Worm (Caenorhabditis elegans): ENCODE results near the gene ZK1058.9.

The ZK1058.9 gene

ce11 chrIII:3931423-3931822 lies 5.4 kb upstream of the ZK1058.9 start, which contains the start of gene F37A8.2:
Gene F37A8.2 (minus strand): TSS chrIII:3931523.
- TF ChIP-seq tbx-9 (tag; optimal IDR thresholded peaks at IDR 0.05; ENCODE audit: borderline replicate concordance), result no peak
- TF ChIP-seq F22D6.2 (tag; optimal IDR thresholded peaks at IDR 0.05), result no peak
- TF ChIP-seq C06A6.2 (GFP tag; conservative IDR thresholded peaks at IDR 0.05), result no peak
- no peak for TF ChIP-seq Y53G8AR.9 (GFP tag; conservative IDR thresholded peaks at IDR 0.05)
- TF ChIP-seq ZK185.1 (tag; optimal IDR thresholded peaks at IDR 0.05; ENCODE audit: poor library complexity, severe bottlenecking), result no peak
- TF ChIP-seq Y53F4B.3 (GFP tag; IDR thresholded peaks at IDR 0.05), result no peak
- TF ChIP-seq lin-35 (GFP tag; optimal IDR thresholded peaks at IDR 0.05), result no peak
- no peak for TF ChIP-seq attf-6 (GFP tag; IDR thresholded peaks at IDR 0.05)
- no peak for TF ChIP-seq egl-18 (GFP tag; IDR thresholded peaks at IDR 0.05)
- no peak for TF ChIP-seq hlh-12 (tag; optimal IDR thresholded peaks at IDR 0.05)

ce11 chrIII:3928136-3928535 lies 2.1 kb upstream of the ZK1058.9 start, which contains the start of gene F37A8.1:
Gene F37A8.1 (plus strand): TSS chrIII:3928436.
- no peak for TF ChIP-seq pbrm-1 (GFP tag; IDR thresholded peaks at IDR 0.05)
- no peak for TF ChIP-seq nhr-27 (tag; optimal IDR thresholded peaks at IDR 0.05)
- no peak for TF ChIP-seq tbp1 (GFP tag; optimal IDR thresholded peaks at IDR 0.05)
- TF ChIP-seq F55B11.4 (tag; optimal IDR thresholded peaks at IDR 0.05; ENCODE audit: borderline replicate concordance, insufficient read depth), result no peak
- no peak for TF ChIP-seq egrh-3 (GFP tag; IDR thresholded peaks at IDR 0.05)
- TF ChIP-seq F57A8.1 (GFP tag; optimal IDR thresholded peaks at IDR 0.05), result no peak
- TF ChIP-seq lin-54 (GFP tag; optimal IDR thresholded peaks at IDR 0.05), result no peak

ce11 chrIII:3927450-3927849 lies 1.4 kb upstream of the ZK1058.9 start:
- TF ChIP-seq nhr-179 (tag; optimal IDR thresholded peaks at IDR 0.05) (no peak), die-1 (tag; optimal IDR thresholded peaks at IDR 0.05) (no peak), C06A6.2 (GFP tag; conservative IDR thresholded peaks at IDR 0.05) (no peak)

ce11 chrIII:3926801-3927200 lies 785 bp upstream of the ZK1058.9 start:
- no peak for TF ChIP-seq ekl-4 (GFP tag; IDR thresholded peaks at IDR 0.05)
- TF ChIP-seq Y56A3A.18 (GFP tag; IDR thresholded peaks at IDR 0.05), result no peak
- no peak for TF ChIP-seq attf-6 (GFP tag; IDR thresholded peaks at IDR 0.05)
- no peak for TF ChIP-seq ztf-18 (tag; optimal IDR thresholded peaks at IDR 0.05)
- no peak for TF ChIP-seq dox-1 (GFP tag; IDR thresholded peaks at IDR 0.05)
- no peak for TF ChIP-seq rpc-1 (optimal IDR thresholded peaks at IDR 0.05)
- no peak for TF ChIP-seq rpc-1 (tag; optimal IDR thresholded peaks at IDR 0.05)
- TF ChIP-seq F52B5.7 (tag; optimal IDR thresholded peaks at IDR 0.05), result no peak
- TF ChIP-seq nhr-179 (tag; optimal IDR thresholded peaks at IDR 0.05), result no peak
- no peak for TF ChIP-seq let-526 (GFP tag; IDR thresholded peaks at IDR 0.05)
- TF ChIP-seq mes-4 (tag; optimal IDR thresholded peaks at IDR 0.05), result no peak
- no peak for TF ChIP-seq lsy-27 (tag; optimal IDR thresholded peaks at IDR 0.05; ENCODE audit: borderline replicate concordance, insufficient read depth)
- no peak for TF ChIP-seq lin-54 (GFP tag; optimal IDR thresholded peaks at IDR 0.05)
- TF ChIP-seq ztf-25 (GFP tag; IDR thresholded peaks at IDR 0.05), result no peak
- TF ChIP-seq hlh-26 (GFP tag; conservative IDR thresholded peaks at IDR 0.05), result no peak
- TF ChIP-seq sea-2 (GFP tag; IDR thresholded peaks at IDR 0.05), result no peak
- TF ChIP-seq nhr-80 (tag; optimal IDR thresholded peaks at IDR 0.05), result no peak
- TF ChIP-seq mcd-1 (GFP tag; IDR thresholded peaks at IDR 0.05), result no peak
